Fruit fly (Drosophila melanogaster): ENCODE results near the gene CG13310.

Gene CG13310

dm6 chr3L:8765493-8765892 lies 34.8 kb downstream of the CG13310 start (continued):
- TF ChIP-seq CG5180 (GFP tag; optimal IDR thresholded peaks at IDR 0.05): no peak
- TF ChIP-seq CG10431 (GFP tag; optimal IDR thresholded peaks at IDR 0.05): no peak
- TF ChIP-seq lbe (GFP tag; optimal IDR thresholded peaks at IDR 0.05): no peak
- TF ChIP-seq ro (GFP tag; IDR thresholded peaks at IDR 0.05): no peak
- TF ChIP-seq CG8765 (GFP tag; IDR thresholded peaks at IDR 0.05): peak; percentile 18; the same call in 1 of the 2 replicates
- TF ChIP-seq Blimp-1 (GFP tag; optimal IDR thresholded peaks at IDR 0.05): no peak
- peak; percentile 37 for TF ChIP-seq dmrt11E (tag; optimal IDR thresholded peaks at IDR 0.05)
- TF ChIP-seq pnt (GFP tag; optimal IDR thresholded peaks at IDR 0.05): no peak
- peak; percentile 63 for TF ChIP-seq Ada2b (GFP tag; IDR thresholded peaks at IDR 0.05)
- TF ChIP-seq Fer3 (tag; optimal IDR thresholded peaks at IDR 0.05): no peak
- no peak for TF ChIP-seq Eip74EF (GFP tag; optimal IDR thresholded peaks at IDR 0.05)
- no peak for TF ChIP-seq Doc3 (GFP tag; IDR thresholded peaks at IDR 0.05; ENCODE audit: partially characterized antibody)
- no peak for TF ChIP-seq ash1 (GFP tag; optimal IDR thresholded peaks at IDR 0.05)
- no peak for TF ChIP-seq tin (GFP tag; optimal IDR thresholded peaks at IDR 0.05)
- no peak for TF ChIP-seq ham (GFP tag; IDR thresholded peaks at IDR 0.05)
- TF ChIP-seq pan (optimal IDR thresholded peaks at IDR 0.05): no peak
- TF ChIP-seq pan (GFP tag; optimal IDR thresholded peaks at IDR 0.05 in 1 of 2, IDR thresholded peaks at IDR 0.05 in 1 of 2): peak in 1 of 2 experiments; percentile 35
- no peak for TF ChIP-seq D19B (GFP tag; optimal IDR thresholded peaks at IDR 0.05)
- TF ChIP-seq CG31441 (GFP tag; IDR thresholded peaks at IDR 0.05): peak; percentile 82; the same call in 1 of the 2 replicates
- no peak for TF ChIP-seq da (GFP tag; optimal IDR thresholded peaks at IDR 0.05)
- TF ChIP-seq slp2 (GFP tag; optimal IDR thresholded peaks at IDR 0.05): no peak
- no peak for TF ChIP-seq gro (GFP tag; optimal IDR thresholded peaks at IDR 0.05)
- no peak for TF ChIP-seq grn (GFP tag; optimal IDR thresholded peaks at IDR 0.05)
- no peak for TF ChIP-seq CG3995 (GFP tag; optimal IDR thresholded peaks at IDR 0.05)
- peak; percentile 40 for TF ChIP-seq HLH3B (GFP tag; IDR thresholded peaks at IDR 0.05)
- TF ChIP-seq bbx (GFP tag; IDR thresholded peaks at IDR 0.05; ENCODE audit: partially characterized antibody): no peak
- TF ChIP-seq CG12071 (GFP tag; optimal IDR thresholded peaks at IDR 0.05): no peak
- TF ChIP-seq Antp (GFP tag; optimal IDR thresholded peaks at IDR 0.05): no peak
- TF ChIP-seq Scr (GFP tag; IDR thresholded peaks at IDR 0.05; ENCODE audit: partially characterized antibody): no peak
- peak; percentile 64 for TF ChIP-seq sens-2 (GFP tag; IDR thresholded peaks at IDR 0.05)
- TF ChIP-seq Myb (GFP tag; optimal IDR thresholded peaks at IDR 0.05): no peak
- no peak for TF ChIP-seq NC2α (GFP tag; optimal IDR thresholded peaks at IDR 0.05)
- no peak for TF ChIP-seq fd3F (GFP tag; optimal IDR thresholded peaks at IDR 0.05)
- TF ChIP-seq ranshi (GFP tag; IDR thresholded peaks at IDR 0.05): peak; percentile 42
- TF ChIP-seq tap (tag; optimal IDR thresholded peaks at IDR 0.05): no peak
- TF ChIP-seq CG33213 (GFP tag; optimal IDR thresholded peaks at IDR 0.05): no peak
- no peak for TF ChIP-seq Kr (GFP tag; optimal IDR thresholded peaks at IDR 0.05)
- TF ChIP-seq ttk (GFP tag; IDR thresholded peaks at IDR 0.05): peak; percentile 62
- peak; percentile 5; the same call in 1 of the 2 replicates for TF ChIP-seq chm (GFP tag; IDR thresholded peaks at IDR 0.05)
- TF ChIP-seq CG8281 (tag; optimal IDR thresholded peaks at IDR 0.05): no peak
- TF ChIP-seq Dll (GFP tag; IDR thresholded peaks at IDR 0.05; ENCODE audit: partially characterized antibody): no peak
- TF ChIP-seq Ets65A (GFP tag): peak; percentile 92
- TF ChIP-seq MTF-1 (GFP tag; optimal IDR thresholded peaks at IDR 0.05; ENCODE audit: borderline replicate concordance): peak; percentile 51
- no peak for TF ChIP-seq CG12769 (tag; optimal IDR thresholded peaks at IDR 0.05)
- TF ChIP-seq Dbx (GFP tag; IDR thresholded peaks at IDR 0.05): no peak
- no peak for TF ChIP-seq CG2116 (GFP tag; optimal IDR thresholded peaks at IDR 0.05)
- no peak for TF ChIP-seq CG13775 (GFP tag; optimal IDR thresholded peaks at IDR 0.05)
- TF ChIP-seq Opbp (GFP tag; IDR thresholded peaks at IDR 0.05; ENCODE audit: partially characterized antibody): no peak
- no peak for TF ChIP-seq Stat92E (GFP tag; optimal IDR thresholded peaks at IDR 0.05)
- TF ChIP-seq CG43689 (GFP tag; IDR thresholded peaks at IDR 0.05): no peak
- TF ChIP-seq sr (GFP tag; IDR thresholded peaks at IDR 0.05): 0 out of 3 replicates have a peak, but pooled peaks have one; percentile 17

Measured in whole organism, embryonic.